Worm (Caenorhabditis elegans) whole organism, mixed stage, embryonic: ENCODE measurements around the gene set-22.
A peak's percentile ranks its signal among the peaks of the same experiment; 100 is the strongest.

Experiments
- M03D4.4 ChIP-seq: sonication (generic microtip); optimal IDR thresholded peaks from 2 replicates; lab custom pipeline; 2017; ENCODE audit warnings: mild to moderate bottlenecking, missing genetic modification characterization, missing compliant biosample characterization
- bed-3 ChIP-seq: fragments of 200-800 bp; sonication (Bioruptor generic); optimal IDR thresholded peaks from 3 replicates; lab custom pipeline; 2018; ENCODE audit warnings: mild to moderate bottlenecking, missing genetic modification characterization, moderate library complexity, missing compliant biosample characterization
- blmp-1 ChIP-seq: fragments of 150-350 bp; optimal IDR thresholded peaks from 2 replicates; lab custom pipeline; 2014; ENCODE audit warnings: missing biosample characterization, missing genetic modification characterization
- ceh-39 ChIP-seq: fragments of 150-350 bp; optimal IDR thresholded peaks from 2 replicates; lab custom pipeline; 2014; ENCODE audit warnings: missing biosample characterization, missing genetic modification characterization
- ceh-43 ChIP-seq: fragments of 200-800 bp; sonication (Bioruptor generic); optimal IDR thresholded peaks from 2 replicates; lab custom pipeline; 2018; ENCODE audit warnings: mild to moderate bottlenecking, missing genetic modification characterization, moderate library complexity, missing compliant biosample characterization
- ceh-83 ChIP-seq: fragments of 200-800 bp; sonication (Bioruptor generic); optimal IDR thresholded peaks from 2 replicates; lab custom pipeline; 2018; ENCODE audit warnings: mild to moderate bottlenecking, missing genetic modification characterization, missing compliant biosample characterization
- ces-1 ChIP-seq: fragments of 150-350 bp; optimal IDR thresholded peaks from 2 replicates; lab custom pipeline; 2014; ENCODE audit warnings: missing biosample characterization, missing genetic modification reagents, missing genetic modification characterization
- cnd-1 ChIP-seq: fragments of 200-800 bp; sonication (Bioruptor generic); optimal IDR thresholded peaks from 2 replicates; lab custom pipeline; 2018; ENCODE audit warnings: mild to moderate bottlenecking, missing genetic modification characterization, missing compliant biosample characterization
- drap-1 ChIP-seq: fragments of 200-800 bp; sonication (Bioruptor generic); optimal IDR thresholded peaks from 3 replicates; lab custom pipeline; 2018; ENCODE audit warnings: mild to moderate bottlenecking, missing genetic modification characterization, missing compliant biosample characterization
- elt-1 ChIP-seq: sonication (generic microtip); optimal IDR thresholded peaks from 2 replicates; lab custom pipeline; 2017; ENCODE audit warnings: missing genetic modification characterization, mild to moderate bottlenecking, missing compliant biosample characterization, antibody characterized with exemption, moderate library complexity, borderline replicate concordance; ENCODE audit not compliant: insufficient read depth
- elt-3 ChIP-seq: fragments of 150-350 bp; optimal IDR thresholded peaks from 2 replicates; lab custom pipeline; 2014; ENCODE audit warnings: missing biosample characterization, missing genetic modification characterization
- flh-1 ChIP-seq: fragments of 200-800 bp; sonication (Bioruptor generic); optimal IDR thresholded peaks from 2 replicates; lab custom pipeline; 2018; ENCODE audit warnings: mild to moderate bottlenecking, missing genetic modification characterization, moderate library complexity, missing compliant biosample characterization
- ham-2 ChIP-seq: fragments of 200-800 bp; sonication (Bioruptor generic); optimal IDR thresholded peaks from 2 replicates; lab custom pipeline; 2018; ENCODE audit warnings: mild to moderate bottlenecking, missing genetic modification characterization, missing compliant biosample characterization
- hlh-1 ChIP-seq: fragments of 150-350 bp; optimal IDR thresholded peaks from 2 replicates; lab custom pipeline; 2014; ENCODE audit warnings: missing biosample characterization, missing genetic modification reagents, missing genetic modification characterization
- lin-13 ChIP-seq: fragments of 150-350 bp; optimal IDR thresholded peaks from 2 replicates; lab custom pipeline; 2014; ENCODE audit warnings: missing biosample characterization, missing genetic modification characterization
- lin-32 ChIP-seq: fragments of 200-800 bp; sonication (Bioruptor generic); optimal IDR thresholded peaks from 2 replicates; lab custom pipeline; 2018; ENCODE audit warnings: mild to moderate bottlenecking, missing genetic modification characterization, missing compliant biosample characterization
- lsy-2 ChIP-seq: fragments of 150-350 bp; optimal IDR thresholded peaks from 2 replicates; lab custom pipeline; 2014; ENCODE audit warnings: missing biosample characterization, missing genetic modification characterization
- mab-5 ChIP-seq: fragments of 150-350 bp; optimal IDR thresholded peaks from 2 replicates; lab custom pipeline; 2014; ENCODE audit warnings: missing biosample characterization, missing genetic modification characterization
- mls-2 ChIP-seq: sonication (generic microtip); optimal IDR thresholded peaks from 2 replicates; lab custom pipeline; 2016; ENCODE audit warnings: mild to moderate bottlenecking, missing genetic modification characterization, moderate library complexity, missing compliant biosample characterization
- nhr-2 ChIP-seq: fragments of 150-350 bp; optimal IDR thresholded peaks from 2 replicates; lab custom pipeline; 2014; ENCODE audit warnings: missing biosample characterization, missing genetic modification characterization
- nhr-237 ChIP-seq: fragments of 150-350 bp; optimal IDR thresholded peaks from 2 replicates; lab custom pipeline; 2014; ENCODE audit warnings: missing biosample characterization, missing genetic modification characterization
- nhr-28 ChIP-seq: fragments of 150-350 bp; optimal IDR thresholded peaks from 2 replicates; lab custom pipeline; 2014; ENCODE audit warnings: missing biosample characterization, missing genetic modification characterization
- nhr-76 ChIP-seq: sonication (generic microtip); optimal IDR thresholded peaks from 2 replicates; lab custom pipeline; 2017; ENCODE audit warnings: missing biosample characterization, missing genetic modification characterization
- pha-4 ChIP-seq: fragments of 150-350 bp; optimal IDR thresholded peaks from 2 replicates; lab custom pipeline; 2018; ENCODE audit warnings: missing biosample characterization, missing genetic modification reagents, missing genetic modification characterization
- sem-2 ChIP-seq: fragments of 200-800 bp; sonication (Bioruptor generic); optimal IDR thresholded peaks from 2 replicates; lab custom pipeline; 2018; ENCODE audit warnings: mild to moderate bottlenecking, missing genetic modification characterization, missing compliant biosample characterization
- snpc-4 ChIP-seq: fragments of 150-350 bp; optimal IDR thresholded peaks from 2 replicates; lab custom pipeline; 2014; ENCODE audit warnings: missing biosample characterization, missing genetic modification characterization
- sptf-1 ChIP-seq: sonication (generic microtip); optimal IDR thresholded peaks from 2 replicates; lab custom pipeline; 2017; ENCODE audit warnings: mild to moderate bottlenecking, missing genetic modification characterization, moderate library complexity, missing compliant biosample characterization
- tbx-8 ChIP-seq: fragments of 200-800 bp; sonication (Bioruptor generic); optimal IDR thresholded peaks from 2 replicates; lab custom pipeline; 2018; ENCODE audit warnings: mild to moderate bottlenecking, missing genetic modification characterization, moderate library complexity, missing compliant biosample characterization
- unc-120 ChIP-seq: sonication (generic microtip); optimal IDR thresholded peaks from 2 replicates; lab custom pipeline; 2017; ENCODE audit warnings: missing genetic modification characterization, missing compliant biosample characterization; ENCODE audit not compliant: poor library complexity, severe bottlenecking
- unc-39 ChIP-seq: fragments of 150-350 bp; optimal IDR thresholded peaks from 2 replicates; lab custom pipeline; 2014; ENCODE audit warnings: missing biosample characterization, missing genetic modification characterization
- unc-62 ChIP-seq: fragments of 150-350 bp; optimal IDR thresholded peaks from 2 replicates; lab custom pipeline; 2014; ENCODE audit warnings: missing biosample characterization, missing genetic modification reagents, missing genetic modification characterization
- ztf-11 ChIP-seq: fragments of 150-350 bp; optimal IDR thresholded peaks from 2 replicates; lab custom pipeline; 2014; ENCODE audit warnings: missing biosample characterization, missing genetic modification characterization

Gene set-22

ce11 chrV:10475421-10475820, 38.7 kb downstream of the set-22 start:
- TF ChIP-seq ceh-43, result no peak
- no peak for TF ChIP-seq unc-62
- no peak for TF ChIP-seq flh-1 (GFP tag; lab: Kevin White, UChicago)

DNA sequence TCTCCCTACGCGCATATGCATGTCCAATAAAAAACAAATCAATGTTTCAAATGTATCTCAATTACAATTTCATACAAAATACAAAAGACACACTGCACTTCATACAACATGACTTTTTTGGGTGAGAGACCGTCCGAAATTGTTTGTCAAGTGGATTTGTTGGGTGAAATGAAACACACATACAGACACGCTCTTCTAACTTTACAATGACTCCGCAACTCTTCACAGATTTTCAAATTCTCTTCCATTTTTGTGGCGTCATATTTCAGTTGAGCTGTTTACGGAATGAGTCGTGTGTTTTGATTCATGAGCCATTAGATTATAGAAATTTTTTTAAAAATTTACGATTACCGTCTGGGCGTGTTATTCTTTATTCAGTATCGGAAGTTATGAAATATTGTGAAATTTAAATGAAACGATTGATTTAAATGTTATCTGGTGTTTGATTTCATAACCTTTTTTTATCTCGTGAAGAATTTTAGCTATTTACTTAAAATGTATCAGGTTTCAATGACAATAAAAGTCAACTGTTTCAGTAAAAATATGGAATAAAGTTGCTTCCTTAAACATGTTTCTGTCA, 40.2 kb downstream of the set-22 start:
- no peak for TF ChIP-seq lsy-2
- TF ChIP-seq unc-39, result no peak
- TF ChIP-seq flh-1 (GFP tag; lab: Kevin White, UChicago), result no peak
- TF ChIP-seq blmp-1 (tag; lab: Kevin White, UChicago), result no peak

DNA sequence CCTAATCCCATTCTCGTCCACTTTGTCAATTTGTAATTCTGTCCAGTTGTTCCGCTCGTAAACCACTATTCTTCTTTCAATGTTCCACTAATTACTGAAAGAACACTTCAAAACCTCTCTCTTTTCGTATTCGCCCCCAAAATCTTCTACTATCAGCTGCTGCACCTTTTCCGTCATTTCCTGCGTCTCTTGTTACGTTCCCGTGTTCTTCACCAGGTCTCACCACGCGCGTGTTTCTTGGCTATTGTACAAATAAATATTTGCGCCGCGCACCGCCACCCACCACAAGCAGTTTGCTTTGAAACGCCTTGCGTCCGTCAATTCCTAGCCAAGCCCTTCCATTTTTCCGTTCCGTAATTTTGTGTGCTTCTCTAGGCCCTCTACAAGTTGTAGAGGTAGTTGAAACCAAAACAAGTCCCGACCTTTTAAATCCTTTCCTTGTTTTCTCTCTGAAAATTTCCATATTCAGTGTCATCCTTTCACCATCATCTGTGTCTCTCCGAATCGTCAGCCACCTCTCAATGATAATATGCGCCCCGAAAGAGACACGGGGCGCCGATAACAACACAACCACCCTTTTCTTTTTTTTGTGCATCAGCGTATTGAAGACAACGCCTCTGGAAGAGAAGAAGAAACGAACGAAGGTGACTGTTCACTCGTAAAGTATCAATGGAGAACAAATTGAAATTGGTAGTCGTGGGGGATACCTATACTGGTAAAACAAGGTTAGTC, 41.6 kb downstream of the set-22 start, which contains the start of the genes crp-1 and Y32F6B.9:
TSS of gene crp-1 (plus strand) at position 468 of the 732 bp plus-strand sequence.
TSS of gene Y32F6B.9 (plus strand) at position 603 of the 732 bp plus-strand sequence.
- TF ChIP-seq mls-2 (tag; lab: Kevin White, UChicago) (no peak), ham-2 (GFP tag; lab: Kevin White, UChicago) (peak; percentile 41), pha-4 (tag; lab: Kevin White, UChicago) (peak; percentile 25)

- TF ChIP-seq ceh-83 (GFP tag; lab: Kevin White, UChicago) (no peak), cnd-1 (tag; lab: Kevin White, UChicago) (no peak), ceh-39 (tag; lab: Kevin White, UChicago) (no peak), lsy-2 (no peak), unc-120 (no peak), tbx-8 (GFP tag; lab: Kevin White, UChicago) (no peak), mab-5 (no peak), unc-39 (no peak), elt-3 (tag; lab: Kevin White, UChicago) (no peak), nhr-76 (tag; lab: Kevin White, UChicago) (no peak), sptf-1 (tag; lab: Kevin White, UChicago) (no peak), M03D4.4 (tag; lab: Kevin White, UChicago) (no peak), mls-2 (tag; lab: Kevin White, UChicago) (no peak), bed-3 (GFP tag; lab: Kevin White, UChicago) (no peak), ztf-11 (no peak), sem-2 (GFP tag; lab: Kevin White, UChicago) (no peak), lin-32 (GFP tag; lab: Kevin White, UChicago) (no peak), nhr-2 (tag; lab: Kevin White, UChicago) (no peak), ham-2 (GFP tag; lab: Kevin White, UChicago) (no peak), lin-13 (no peak)
These were observed 47.3 kb downstream of the set-22 start for ce11 chrV:10483995-10484394.

DNA sequence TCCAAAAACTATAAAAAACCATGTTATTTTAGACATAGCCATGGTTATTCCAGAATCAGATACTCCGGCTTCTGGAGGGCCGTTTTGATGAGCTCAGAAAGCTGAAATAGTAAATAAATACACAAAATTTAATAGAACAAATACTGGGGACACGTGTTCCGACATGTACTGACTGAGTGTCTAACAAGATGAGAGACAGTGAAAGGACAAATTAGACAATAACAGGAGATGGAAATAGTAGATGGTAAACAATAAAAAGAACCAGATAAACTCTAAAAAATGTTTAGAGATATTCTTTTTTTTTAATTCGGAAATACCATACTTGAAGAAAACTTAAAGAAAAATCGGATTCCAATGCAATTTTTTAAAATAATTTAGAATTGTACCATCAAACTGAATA, 47.9 kb downstream of the set-22 start, which contains the start of gene Y32F6B.1:
TSS of gene Y32F6B.1 (minus strand) at position 101 of the 400 bp plus-strand sequence.
- no peak for TF ChIP-seq elt-1 (tag; lab: Kevin White, UChicago)
- TF ChIP-seq cnd-1 (tag; lab: Kevin White, UChicago), result no peak
- TF ChIP-seq ceh-39 (tag; lab: Kevin White, UChicago), result no peak
- no peak for TF ChIP-seq sem-2 (GFP tag; lab: Kevin White, UChicago)
- TF ChIP-seq nhr-28 (tag; lab: Kevin White, UChicago), result no peak
- no peak for TF ChIP-seq lin-13
- TF ChIP-seq snpc-4 (tag; lab: Kevin White, UChicago), result no peak
- TF ChIP-seq mab-5, result no peak
- no peak for TF ChIP-seq elt-3 (tag; lab: Kevin White, UChicago)
- TF ChIP-seq bed-3 (GFP tag; lab: Kevin White, UChicago), result no peak

ce11 chrV:10485389-10485788, 48.7 kb downstream of the set-22 start:
- TF ChIP-seq hlh-1 (tag; lab: Kevin White, UChicago) (no peak), blmp-1 (tag; lab: Kevin White, UChicago) (no peak), sem-2 (GFP tag; lab: Kevin White, UChicago) (no peak), drap-1 (GFP tag; lab: Kevin White, UChicago) (no peak), elt-3 (tag; lab: Kevin White, UChicago) (no peak), ces-1 (GFP tag; lab: Kevin White, UChicago) (no peak), snpc-4 (tag; lab: Kevin White, UChicago) (no peak), nhr-237 (tag; lab: Kevin White, UChicago) (no peak)
